Worm (Caenorhabditis elegans): ENCODE data around the gene map-1.

Gene map-1

ce11 chrIV:3720644-3721043 lies 34.0 kb upstream of the map-1 start:
- TF ChIP-seq tbx-37 (GFP tag; conservative IDR thresholded peaks at IDR 0.05) (no peak), hmg-4 (GFP tag; optimal IDR thresholded peaks at IDR 0.05) (no peak), scrt-1 (GFP tag; IDR thresholded peaks at IDR 0.05) (no peak), flt-1 (GFP tag; IDR thresholded peaks at IDR 0.05) (no peak), aly-1 (tag; optimal IDR thresholded peaks at IDR 0.05) (no peak), B0310.2 (tag; optimal IDR thresholded peaks at IDR 0.05) (no peak), pes-1 (GFP tag; IDR thresholded peaks at IDR 0.05) (no peak), sea-1 (GFP tag; conservative IDR thresholded peaks at IDR 0.05) (no peak), tra-4 (tag; optimal IDR thresholded peaks at IDR 0.05) (no peak)

- TF ChIP-seq hmbx-1 (tag; optimal IDR thresholded peaks at IDR 0.05) (no peak), tra-4 (tag; optimal IDR thresholded peaks at IDR 0.05) (no peak)
These were observed 32.4 kb upstream of the map-1 start, which contains the start of gene Y37E11AM.3 for ce11 chrIV:3719057-3719456. TSS of gene Y37E11AM.3 (minus strand) at chrIV:3719157.

ce11 chrIV:3710737-3711136 lies 24.1 kb upstream of the map-1 start:
- TF ChIP-seq aly-1 (tag; optimal IDR thresholded peaks at IDR 0.05) (no peak), tra-4 (tag; optimal IDR thresholded peaks at IDR 0.05) (no peak), ama-1 (optimal IDR thresholded peaks at IDR 0.05) (no peak), sea-1 (GFP tag; conservative IDR thresholded peaks at IDR 0.05) (no peak), B0310.2 (tag; optimal IDR thresholded peaks at IDR 0.05) (no peak), ceh-13 (GFP tag; optimal IDR thresholded peaks at IDR 0.05) (no peak)

ce11 chrIV:3709200-3709599 lies 22.5 kb upstream of the map-1 start, which contains the start of gene Y37E11AL.1:
TSS of gene Y37E11AL.1 (plus strand) at chrIV:3709500.
- TF ChIP-seq aly-1 (tag; optimal IDR thresholded peaks at IDR 0.05) (no peak), pes-1 (GFP tag; IDR thresholded peaks at IDR 0.05) (no peak), F13C5.2 (tag; optimal IDR thresholded peaks at IDR 0.05) (no peak), tra-4 (tag; optimal IDR thresholded peaks at IDR 0.05) (no peak), flt-1 (GFP tag; IDR thresholded peaks at IDR 0.05) (no peak), ceh-13 (GFP tag; optimal IDR thresholded peaks at IDR 0.05) (no peak), sea-1 (GFP tag; conservative IDR thresholded peaks at IDR 0.05) (no peak), hmbx-1 (tag; optimal IDR thresholded peaks at IDR 0.05) (no peak), scrt-1 (GFP tag; IDR thresholded peaks at IDR 0.05) (no peak), ets-7 (tag; optimal IDR thresholded peaks at IDR 0.05) (no peak), hmg-4 (GFP tag; optimal IDR thresholded peaks at IDR 0.05) (no peak), ceh-36 (tag; optimal IDR thresholded peaks at IDR 0.05) (no peak), tbx-11 (GFP tag; IDR thresholded peaks at IDR 0.05) (no peak), B0310.2 (tag; optimal IDR thresholded peaks at IDR 0.05) (no peak), tbx-37 (GFP tag; conservative IDR thresholded peaks at IDR 0.05) (no peak), hnd-1 (tag; optimal IDR thresholded peaks at IDR 0.05) (no peak), ama-1 (optimal IDR thresholded peaks at IDR 0.05) (no peak)

ce11 chrIV:3701892-3702291 lies 15.2 kb upstream of the map-1 start, which contains the start of gene Y37E11AL.12:
TSS of gene Y37E11AL.12 (minus strand) at chrIV:3701992.
- TF ChIP-seq tbx-37 (GFP tag; conservative IDR thresholded peaks at IDR 0.05) (no peak), sea-1 (GFP tag; conservative IDR thresholded peaks at IDR 0.05) (no peak), tra-4 (tag; optimal IDR thresholded peaks at IDR 0.05) (no peak), hmbx-1 (tag; optimal IDR thresholded peaks at IDR 0.05) (no peak), ets-7 (tag; optimal IDR thresholded peaks at IDR 0.05) (no peak), scrt-1 (GFP tag; IDR thresholded peaks at IDR 0.05) (no peak), F13C5.2 (tag; optimal IDR thresholded peaks at IDR 0.05) (no peak), flt-1 (GFP tag; IDR thresholded peaks at IDR 0.05) (no peak), B0310.2 (tag; optimal IDR thresholded peaks at IDR 0.05) (no peak), ceh-13 (GFP tag; optimal IDR thresholded peaks at IDR 0.05) (no peak), aly-1 (tag; optimal IDR thresholded peaks at IDR 0.05) (no peak), hnd-1 (tag; optimal IDR thresholded peaks at IDR 0.05) (no peak), ceh-36 (tag; optimal IDR thresholded peaks at IDR 0.05) (no peak), hmg-4 (GFP tag; optimal IDR thresholded peaks at IDR 0.05) (no peak), ama-1 (optimal IDR thresholded peaks at IDR 0.05) (no peak), pes-1 (GFP tag; IDR thresholded peaks at IDR 0.05) (no peak), tbx-11 (GFP tag; IDR thresholded peaks at IDR 0.05) (no peak)

- TF ChIP-seq ets-7 (tag; optimal IDR thresholded peaks at IDR 0.05) = no peak
- TF ChIP-seq ceh-36 (tag; optimal IDR thresholded peaks at IDR 0.05) = no peak
- no peak for TF ChIP-seq sea-1 (GFP tag; conservative IDR thresholded peaks at IDR 0.05)
- TF ChIP-seq scrt-1 (GFP tag; IDR thresholded peaks at IDR 0.05) = no peak
- TF ChIP-seq aly-1 (tag; optimal IDR thresholded peaks at IDR 0.05) = no peak
- TF ChIP-seq B0310.2 (tag; optimal IDR thresholded peaks at IDR 0.05) = no peak
- TF ChIP-seq hmbx-1 (tag; optimal IDR thresholded peaks at IDR 0.05) = no peak
- no peak for TF ChIP-seq pes-1 (GFP tag; IDR thresholded peaks at IDR 0.05)
- TF ChIP-seq hnd-1 (tag; optimal IDR thresholded peaks at IDR 0.05) = no peak
- TF ChIP-seq tbx-11 (GFP tag; IDR thresholded peaks at IDR 0.05) = no peak
- TF ChIP-seq ama-1 (optimal IDR thresholded peaks at IDR 0.05) = no peak
- TF ChIP-seq ceh-13 (GFP tag; optimal IDR thresholded peaks at IDR 0.05) = no peak
- TF ChIP-seq tra-4 (tag; optimal IDR thresholded peaks at IDR 0.05) = no peak
- no peak for TF ChIP-seq F13C5.2 (tag; optimal IDR thresholded peaks at IDR 0.05)
- TF ChIP-seq hmg-4 (GFP tag; optimal IDR thresholded peaks at IDR 0.05) = no peak
- no peak for TF ChIP-seq flt-1 (GFP tag; IDR thresholded peaks at IDR 0.05)
- no peak for TF ChIP-seq tbx-37 (GFP tag; conservative IDR thresholded peaks at IDR 0.05)
These were observed 13.9 kb upstream of the map-1 start, which contains the start of gene Y37E11AL.9 for ce11 chrIV:3700554-3700953. TSS of gene Y37E11AL.9 (minus strand) at chrIV:3700654.

ce11 chrIV:3698201-3698600 lies 11.5 kb upstream of the map-1 start, which contains the start of gene Y37E11AL.2:
TSS of gene Y37E11AL.2 (plus strand) at chrIV:3698501.
- no peak for TF ChIP-seq tra-4 (tag; optimal IDR thresholded peaks at IDR 0.05)
- TF ChIP-seq hmbx-1 (tag; optimal IDR thresholded peaks at IDR 0.05) = no peak

- TF ChIP-seq flt-1 (GFP tag; IDR thresholded peaks at IDR 0.05) = no peak
- TF ChIP-seq F13C5.2 (tag; optimal IDR thresholded peaks at IDR 0.05) = no peak
- TF ChIP-seq hmg-4 (GFP tag; optimal IDR thresholded peaks at IDR 0.05) = no peak
- TF ChIP-seq hnd-1 (tag; optimal IDR thresholded peaks at IDR 0.05) = no peak
- no peak for TF ChIP-seq scrt-1 (GFP tag; IDR thresholded peaks at IDR 0.05)
- no peak for TF ChIP-seq aly-1 (tag; optimal IDR thresholded peaks at IDR 0.05)
- TF ChIP-seq pes-1 (GFP tag; IDR thresholded peaks at IDR 0.05) = no peak
- TF ChIP-seq sea-1 (GFP tag; conservative IDR thresholded peaks at IDR 0.05) = no peak
These were observed 8.0 kb upstream of the map-1 start, which contains the start of the genes taf-6.2 and Y37E11AL.3 for ce11 chrIV:3694638-3695037. TSS of gene taf-6.2 (minus strand) at chrIV:3694733. TSS of gene Y37E11AL.3 (plus strand) at chrIV:3694935.
